Worm (Caenorhabditis elegans) whole organism, early embryonic: ENCODE data around the gene B0244.10.

Source experiments
- B0310.2 ChIP-seq: sonication (generic microtip); optimal IDR thresholded peaks from 2 replicates; lab custom pipeline; 2016; ENCODE audit warnings: mild to moderate bottlenecking, missing genetic modification characterization, missing compliant biosample characterization
- F13C5.2 ChIP-seq: sonication (generic microtip); optimal IDR thresholded peaks from 2 replicates; lab custom pipeline; 2017; ENCODE audit warnings: mild to moderate bottlenecking, missing genetic modification characterization, inconsistent platforms, missing compliant biosample characterization
- aly-1 ChIP-seq: sonication (generic microtip); optimal IDR thresholded peaks from 2 replicates; lab custom pipeline; 2016; ENCODE audit warnings: missing genetic modification characterization, missing compliant biosample characterization
- ama-1 ChIP-seq: fragments of 150-350 bp; optimal IDR thresholded peaks from 2 replicates; lab custom pipeline; 2014
- ceh-13 ChIP-seq: fragments of 200-800 bp; sonication (Bioruptor generic); optimal IDR thresholded peaks from 2 replicates; lab custom pipeline; 2018; ENCODE audit warnings: mild to moderate bottlenecking, missing genetic modification characterization, missing compliant biosample characterization
- ceh-36 ChIP-seq: sonication (generic microtip); optimal IDR thresholded peaks from 2 replicates; lab custom pipeline; 2016; ENCODE audit warnings: missing genetic modification characterization, inconsistent platforms, missing compliant biosample characterization
- ets-7 ChIP-seq: sonication (generic microtip); optimal IDR thresholded peaks from 2 replicates; lab custom pipeline; 2016; ENCODE audit warnings: missing genotype, missing genetic modification characterization, missing compliant biosample characterization
- flt-1 ChIP-seq: fragments of 200-800 bp; sonication (Bioruptor generic); IDR thresholded peaks from 2 replicates; pipeline ENCODE4 v1.3.6; 2022; ENCODE audit warnings: missing genetic modification characterization, missing compliant biosample characterization
- hmbx-1 ChIP-seq: sonication (generic microtip); optimal IDR thresholded peaks from 2 replicates; lab custom pipeline; 2016; ENCODE audit warnings: mild to moderate bottlenecking, missing genetic modification characterization, missing compliant biosample characterization
- hmg-4 ChIP-seq: fragments of 200-800 bp; sonication (Bioruptor generic); optimal IDR thresholded peaks from 2 replicates; lab custom pipeline; 2018; ENCODE audit warnings: mild to moderate bottlenecking, missing genetic modification characterization, missing compliant biosample characterization
- hnd-1 ChIP-seq: sonication (generic microtip); optimal IDR thresholded peaks from 2 replicates; lab custom pipeline; 2016; ENCODE audit warnings: missing genetic modification characterization, missing compliant biosample characterization
- pes-1 ChIP-seq: fragments of 200-800 bp; sonication (Bioruptor generic); IDR thresholded peaks from 2 replicates; pipeline ENCODE4 v1.3.6; 2022; ENCODE audit warnings: missing genetic modification reagents, missing genetic modification characterization, missing compliant biosample characterization
- scrt-1 ChIP-seq: fragments of 200-800 bp; sonication (Bioruptor generic); IDR thresholded peaks from 2 replicates; pipeline ENCODE4 v1.3.6; 2022; ENCODE audit warnings: missing genetic modification characterization, missing compliant biosample characterization
- sea-1 ChIP-seq: fragments of 200-800 bp; sonication (Bioruptor generic); conservative IDR thresholded peaks from 2 replicates; pipeline ENCODE4 v1.3.6; 2022; ENCODE audit warnings: missing genetic modification characterization, missing compliant biosample characterization
- tbx-11 ChIP-seq: fragments of 200-800 bp; sonication (Bioruptor generic); IDR thresholded peaks from 2 replicates; pipeline ENCODE4 v1.3.6; 2022; ENCODE audit warnings: missing genetic modification characterization, missing compliant biosample characterization
- tbx-37 ChIP-seq: fragments of 200-800 bp; sonication (Bioruptor generic); conservative IDR thresholded peaks from 2 replicates; pipeline ENCODE4 v1.3.6; 2022; ENCODE audit warnings: missing genetic modification reagents, missing genetic modification characterization, missing compliant biosample characterization
- tra-4 ChIP-seq: sonication (generic microtip); optimal IDR thresholded peaks from 2 replicates; lab custom pipeline; 2017; ENCODE audit warnings: missing genetic modification characterization, missing compliant biosample characterization

The B0244.10 gene

ce11 chrIII:5711242-5711641, 23.7 kb upstream of the B0244.10 start, which contains the start of gene rbm-26:
TSS of gene rbm-26 (plus strand) at chrIII:5711542.
- TF ChIP-seq ama-1 (lab: Kevin White, UChicago) = no peak
- no peak for TF ChIP-seq tbx-37

ce11 chrIII:5711881-5712643, 22.9 kb upstream of the B0244.10 start:
- TF ChIP-seq hmbx-1 (tag; lab: Kevin White, UChicago) (no peak), tra-4 (tag; lab: Kevin White, UChicago) (no peak), scrt-1 (GFP tag; lab: Robert Waterston, UW) (no peak), aly-1 (tag; lab: Kevin White, UChicago) (no peak), ets-7 (tag; lab: Kevin White, UChicago) (no peak), flt-1 (no peak)

ce11 chrIII:5714230-5714983, 20.6 kb upstream of the B0244.10 start, which contains the start of gene arf-1:
TSS of gene arf-1 (plus strand) at chrIII:5714886.
- TF ChIP-seq hnd-1 (tag; lab: Kevin White, UChicago) (no peak), hmg-4 (GFP tag; lab: Kevin White, UChicago) (no peak), ceh-36 (no peak), tbx-11 (GFP tag; lab: Robert Waterston, UW) (no peak), F13C5.2 (tag; lab: Kevin White, UChicago) (no peak), tbx-37 (no peak), ceh-13 (GFP tag; lab: Kevin White, UChicago) (no peak), ets-7 (tag; lab: Kevin White, UChicago) (no peak), aly-1 (tag; lab: Kevin White, UChicago) (no peak), hmbx-1 (tag; lab: Kevin White, UChicago) (no peak), flt-1 (no peak), tra-4 (tag; lab: Kevin White, UChicago) (no peak), scrt-1 (GFP tag; lab: Robert Waterston, UW) (no peak), pes-1 (GFP tag; lab: Robert Waterston, UW) (no peak), B0310.2 (tag; lab: Kevin White, UChicago) (no peak), ama-1 (lab: Kevin White, UChicago) (no peak), sea-1 (GFP tag; lab: Robert Waterston, UW) (no peak)

- TF ChIP-seq hnd-1 (tag; lab: Kevin White, UChicago) (no peak), ama-1 (lab: Kevin White, UChicago) (peak; percentile 83), ceh-36 (peak; percentile 27)
Observed at ce11 chrIII:5714984-5715454, 19.9 kb upstream of the B0244.10 start.

ce11 chrIII:5715467-5715866, 19.5 kb upstream of the B0244.10 start:
- TF ChIP-seq tbx-11 (GFP tag; lab: Robert Waterston, UW) (no peak), hnd-1 (tag; lab: Kevin White, UChicago) (no peak), ets-7 (tag; lab: Kevin White, UChicago) (peak; percentile 11), F13C5.2 (tag; lab: Kevin White, UChicago) (peak; percentile 54), B0310.2 (tag; lab: Kevin White, UChicago) (no peak), ceh-36 (no peak), hmg-4 (GFP tag; lab: Kevin White, UChicago) (peak; percentile 61), tra-4 (tag; lab: Kevin White, UChicago) (no peak), aly-1 (tag; lab: Kevin White, UChicago) (peak; percentile 70), tbx-37 (0 out of 2 replicates have a peak, but pooled peaks have one; percentile 8)

- TF ChIP-seq ceh-36 (no peak), flt-1 (no peak), ama-1 (lab: Kevin White, UChicago) (no peak), hmg-4 (GFP tag; lab: Kevin White, UChicago) (no peak), tra-4 (tag; lab: Kevin White, UChicago) (no peak), aly-1 (tag; lab: Kevin White, UChicago) (no peak), tbx-37 (no peak), ceh-13 (GFP tag; lab: Kevin White, UChicago) (no peak), tbx-11 (GFP tag; lab: Robert Waterston, UW) (no peak), pes-1 (GFP tag; lab: Robert Waterston, UW) (no peak), sea-1 (GFP tag; lab: Robert Waterston, UW) (no peak), B0310.2 (tag; lab: Kevin White, UChicago) (no peak), hnd-1 (tag; lab: Kevin White, UChicago) (no peak)
Observed at ce11 chrIII:5717173-5717748, 17.7 kb upstream of the B0244.10 start.

ce11 chrIII:5718385-5718784, 16.6 kb upstream of the B0244.10 start:
- TF ChIP-seq pes-1 (GFP tag; lab: Robert Waterston, UW) (no peak), ets-7 (tag; lab: Kevin White, UChicago) (no peak), B0310.2 (tag; lab: Kevin White, UChicago) (no peak), hnd-1 (tag; lab: Kevin White, UChicago) (no peak), aly-1 (tag; lab: Kevin White, UChicago) (no peak), ama-1 (lab: Kevin White, UChicago) (no peak), F13C5.2 (tag; lab: Kevin White, UChicago) (no peak), hmbx-1 (tag; lab: Kevin White, UChicago) (no peak), tra-4 (tag; lab: Kevin White, UChicago) (no peak)
